Worm (Caenorhabditis elegans): Measurements from ENCODE around the gene atln-1.

atln-1 gene

ce11 chrIV:2764160-2764559 lies 24.3 kb upstream of the atln-1 start:
- TF ChIP-seq mab-5 (tag; optimal IDR thresholded peaks at IDR 0.05) (no peak), zip-8 (tag; optimal IDR thresholded peaks at IDR 0.05) (no peak), ham-2 (GFP tag; optimal IDR thresholded peaks at IDR 0.05) (no peak), ztf-11 (tag; optimal IDR thresholded peaks at IDR 0.05) (no peak), sem-2 (GFP tag; optimal IDR thresholded peaks at IDR 0.05) (no peak), M03D4.4 (tag; optimal IDR thresholded peaks at IDR 0.05) (no peak), hlh-1 (tag; optimal IDR thresholded peaks at IDR 0.05) (no peak), lin-13 (tag; optimal IDR thresholded peaks at IDR 0.05) (no peak), sptf-1 (tag; optimal IDR thresholded peaks at IDR 0.05) (no peak), ceh-39 (tag; optimal IDR thresholded peaks at IDR 0.05) (no peak), ces-1 (GFP tag; optimal IDR thresholded peaks at IDR 0.05) (no peak), ceh-83 (GFP tag; optimal IDR thresholded peaks at IDR 0.05) (no peak), elt-1 (tag; optimal IDR thresholded peaks at IDR 0.05; ENCODE audit: borderline replicate concordance, insufficient read depth) (no peak), mep-1 (tag; optimal IDR thresholded peaks at IDR 0.05) (no peak), nhr-2 (tag; optimal IDR thresholded peaks at IDR 0.05) (no peak), blmp-1 (tag; optimal IDR thresholded peaks at IDR 0.05) (no peak), nhr-76 (tag; optimal IDR thresholded peaks at IDR 0.05) (no peak), elt-3 (tag; optimal IDR thresholded peaks at IDR 0.05) (no peak), cnd-1 (tag; optimal IDR thresholded peaks at IDR 0.05) (no peak)

- TF ChIP-seq lin-32 (GFP tag; optimal IDR thresholded peaks at IDR 0.05) = no peak
- TF ChIP-seq sptf-1 (tag; optimal IDR thresholded peaks at IDR 0.05) = peak; percentile 12
Measured at ce11 chrIV:2765048-2765708, 23.3 kb upstream of the atln-1 start.

- TF ChIP-seq lsy-2 (tag; optimal IDR thresholded peaks at IDR 0.05) = no peak
- TF ChIP-seq cnd-1 (tag; optimal IDR thresholded peaks at IDR 0.05) = no peak
- no peak for TF ChIP-seq blmp-1 (tag; optimal IDR thresholded peaks at IDR 0.05)
- no peak for TF ChIP-seq elt-1 (tag; optimal IDR thresholded peaks at IDR 0.05; ENCODE audit: borderline replicate concordance, insufficient read depth)
- no peak for TF ChIP-seq unc-39 (tag; optimal IDR thresholded peaks at IDR 0.05)
- no peak for TF ChIP-seq sem-2 (GFP tag; optimal IDR thresholded peaks at IDR 0.05)
- TF ChIP-seq nhr-28 (tag; optimal IDR thresholded peaks at IDR 0.05) = no peak
- TF ChIP-seq mab-5 (tag; optimal IDR thresholded peaks at IDR 0.05) = no peak
- no peak for TF ChIP-seq zip-8 (tag; optimal IDR thresholded peaks at IDR 0.05)
- no peak for TF ChIP-seq lin-32 (GFP tag; optimal IDR thresholded peaks at IDR 0.05)
- no peak for TF ChIP-seq drap-1 (GFP tag; optimal IDR thresholded peaks at IDR 0.05)
- TF ChIP-seq ham-2 (GFP tag; optimal IDR thresholded peaks at IDR 0.05) = no peak
Measured at ce11 chrIV:2770067-2770466, 18.4 kb upstream of the atln-1 start.

ce11 chrIV:2770835-2771234 lies 17.7 kb upstream of the atln-1 start:
- no peak for TF ChIP-seq lsy-2 (tag; optimal IDR thresholded peaks at IDR 0.05)
- no peak for TF ChIP-seq ceh-83 (GFP tag; optimal IDR thresholded peaks at IDR 0.05)
- TF ChIP-seq nhr-28 (tag; optimal IDR thresholded peaks at IDR 0.05) = no peak
- TF ChIP-seq tbx-8 (GFP tag; optimal IDR thresholded peaks at IDR 0.05) = no peak
- no peak for TF ChIP-seq mep-1 (tag; optimal IDR thresholded peaks at IDR 0.05)

- no peak for TF ChIP-seq elt-3 (tag; optimal IDR thresholded peaks at IDR 0.05)
- no peak for TF ChIP-seq nhr-28 (tag; optimal IDR thresholded peaks at IDR 0.05)
- no peak for TF ChIP-seq sptf-1 (tag; optimal IDR thresholded peaks at IDR 0.05)
- no peak for TF ChIP-seq ceh-39 (tag; optimal IDR thresholded peaks at IDR 0.05)
- no peak for TF ChIP-seq ham-2 (GFP tag; optimal IDR thresholded peaks at IDR 0.05)
- TF ChIP-seq cnd-1 (tag; optimal IDR thresholded peaks at IDR 0.05) = no peak
- no peak for TF ChIP-seq zip-8 (tag; optimal IDR thresholded peaks at IDR 0.05)
- TF ChIP-seq nhr-237 (tag; optimal IDR thresholded peaks at IDR 0.05) = no peak
- no peak for TF ChIP-seq lin-13 (tag; optimal IDR thresholded peaks at IDR 0.05)
- no peak for TF ChIP-seq tbx-8 (GFP tag; optimal IDR thresholded peaks at IDR 0.05)
- TF ChIP-seq sem-2 (GFP tag; optimal IDR thresholded peaks at IDR 0.05) = no peak
- no peak for TF ChIP-seq unc-39 (tag; optimal IDR thresholded peaks at IDR 0.05)
- no peak for TF ChIP-seq lin-32 (GFP tag; optimal IDR thresholded peaks at IDR 0.05)
Measured at ce11 chrIV:2771692-2772091, 16.8 kb upstream of the atln-1 start, which contains the start of gene Y54G2A.11. Y54G2A.11 (minus strand) TSS chrIV:2771792.

- no peak for TF ChIP-seq snpc-4 (tag; optimal IDR thresholded peaks at IDR 0.05)
- TF ChIP-seq nhr-12 (tag; optimal IDR thresholded peaks at IDR 0.05) = no peak
- no peak for TF ChIP-seq elt-3 (tag; optimal IDR thresholded peaks at IDR 0.05)
- TF ChIP-seq flh-1 (GFP tag; optimal IDR thresholded peaks at IDR 0.05) = no peak
- TF ChIP-seq nhr-237 (tag; optimal IDR thresholded peaks at IDR 0.05) = no peak
- no peak for TF ChIP-seq lin-32 (GFP tag; optimal IDR thresholded peaks at IDR 0.05)
- peak; percentile 19 for TF ChIP-seq sptf-1 (tag; optimal IDR thresholded peaks at IDR 0.05)
- peak; percentile 25 for TF ChIP-seq ham-2 (GFP tag; optimal IDR thresholded peaks at IDR 0.05)
- no peak for TF ChIP-seq ces-1 (GFP tag; optimal IDR thresholded peaks at IDR 0.05)
- no peak for TF ChIP-seq ceh-43 (GFP tag; optimal IDR thresholded peaks at IDR 0.05)
- TF ChIP-seq drap-1 (GFP tag; optimal IDR thresholded peaks at IDR 0.05) = no peak
- TF ChIP-seq sem-2 (GFP tag; optimal IDR thresholded peaks at IDR 0.05) = no peak
Measured at ce11 chrIV:2772209-2772851, 16.2 kb upstream of the atln-1 start.
